Worm (Caenorhabditis elegans) whole organism, young adult: Measurements from ENCODE around the gene hpl-2.
A peak's percentile ranks its signal among the peaks of the same experiment; 100 is the strongest.

ENCODE experiments used
- B0035.1 ChIP-seq: sonication (generic microtip); optimal IDR thresholded peaks from 2 replicates; lab custom pipeline; 2016; ENCODE audit warnings: missing genetic modification characterization, mild to moderate bottlenecking, missing compliant biosample characterization, missing genotype, missing genetic modification reagents
- B0261.1 ChIP-seq: sonication (generic microtip); optimal IDR thresholded peaks from 2 replicates; lab custom pipeline; 2016; ENCODE audit warnings: mild to moderate bottlenecking, missing genetic modification characterization, moderate library complexity, missing compliant biosample characterization
- C06A6.2 ChIP-seq: fragments of 200-800 bp; sonication (Bioruptor generic); conservative IDR thresholded peaks from 2 replicates; pipeline ENCODE4 v1.3.6; 2022; ENCODE audit warnings: missing genetic modification characterization, missing compliant biosample characterization
- C17E4.6 ChIP-seq: fragments of 200-800 bp; sonication (Bioruptor generic); IDR thresholded peaks from 2 replicates; pipeline ENCODE4 v1.3.6; 2022; ENCODE audit warnings: missing genetic modification reagents, missing genetic modification characterization, missing compliant biosample characterization
- D2030.7 ChIP-seq: fragments of 200-800 bp; sonication (Bioruptor generic); IDR thresholded peaks from 2 replicates; pipeline ENCODE4 v1.3.6; 2022; ENCODE audit warnings: missing genetic modification reagents, missing genetic modification characterization, missing compliant biosample characterization
- F10E7.11 ChIP-seq: sonication (generic microtip); optimal IDR thresholded peaks from 2 replicates; lab custom pipeline; 2017; ENCODE audit warnings: mild to moderate bottlenecking, missing genetic modification characterization, moderate library complexity, missing compliant biosample characterization
- F33H1.4 ChIP-seq: fragments of 200-800 bp; sonication (Bioruptor generic); IDR thresholded peaks from 2 replicates; pipeline ENCODE4 v1.3.6; 2022; ENCODE audit warnings: missing genetic modification reagents, missing genetic modification characterization, missing compliant biosample characterization
- F37B4.10 ChIP-seq: fragments of 200-800 bp; sonication (Bioruptor generic); IDR thresholded peaks from 2 replicates; pipeline ENCODE4 v1.3.6; 2022; ENCODE audit warnings: missing genetic modification characterization, missing compliant biosample characterization
- F49E8.2 ChIP-seq: sonication (generic microtip); optimal IDR thresholded peaks from 3 replicates; lab custom pipeline; 2017; ENCODE audit warnings: missing genetic modification characterization, mild to moderate bottlenecking, missing compliant biosample characterization, antibody characterized with exemption, moderate library complexity; ENCODE audit not compliant: insufficient read depth
- F52B5.7 ChIP-seq: sonication (generic microtip); optimal IDR thresholded peaks from 2 replicates; lab custom pipeline; 2016; ENCODE audit warnings: mild to moderate bottlenecking, missing genetic modification characterization, missing compliant biosample characterization
- K11D2.4 ChIP-seq: fragments of 200-800 bp; sonication (Bioruptor generic); IDR thresholded peaks from 2 replicates; pipeline ENCODE4 v1.3.6; 2022; ENCODE audit warnings: missing genetic modification reagents, missing genetic modification characterization, missing compliant biosample characterization
- Y53F4B.3 ChIP-seq: fragments of 200-800 bp; sonication (Bioruptor generic); IDR thresholded peaks from 2 replicates; pipeline ENCODE4 v1.3.6; 2022; ENCODE audit warnings: missing genetic modification reagents, missing genetic modification characterization, missing compliant biosample characterization
- akir-1 ChIP-seq: fragments of 200-800 bp; sonication (Bioruptor generic); optimal IDR thresholded peaks from 2 replicates; lab custom pipeline; 2018; ENCODE audit warnings: mild to moderate bottlenecking, missing genetic modification characterization, moderate library complexity, missing compliant biosample characterization
- aptf-3 ChIP-seq: fragments of 200-800 bp; sonication (Bioruptor generic); IDR thresholded peaks from 2 replicates; pipeline ENCODE4 v1.3.6; 2022; ENCODE audit warnings: missing genetic modification characterization, missing compliant biosample characterization
- atf-7 ChIP-seq: sonication (generic microtip); optimal IDR thresholded peaks from 2 replicates; lab custom pipeline; 2017; ENCODE audit warnings: mild to moderate bottlenecking, missing genetic modification characterization, missing compliant biosample characterization
- attf-3 ChIP-seq: fragments of 200-800 bp; sonication (Bioruptor generic); conservative IDR thresholded peaks from 2 replicates; pipeline ENCODE4 v1.3.6; 2022; ENCODE audit warnings: missing genetic modification reagents, missing genetic modification characterization, missing compliant biosample characterization
- bed-1 ChIP-seq: fragments of 200-800 bp; sonication (Bioruptor generic); IDR thresholded peaks from 2 replicates; pipeline ENCODE4 v1.3.6; 2022; ENCODE audit warnings: missing genetic modification reagents, missing genetic modification characterization, missing compliant biosample characterization
- bed-2 ChIP-seq: fragments of 200-800 bp; sonication (Bioruptor generic); IDR thresholded peaks from 2 replicates; pipeline ENCODE4 v1.3.6; 2022; ENCODE audit warnings: missing genetic modification reagents, missing genetic modification characterization, missing compliant biosample characterization
- ccch-3 ChIP-seq: fragments of 200-800 bp; sonication (Bioruptor generic); optimal IDR thresholded peaks from 2 replicates; lab custom pipeline; 2018; ENCODE audit warnings: mild to moderate bottlenecking, missing genetic modification characterization, missing compliant biosample characterization
- ceh-27 ChIP-seq: fragments of 200-800 bp; sonication (Bioruptor generic); optimal IDR thresholded peaks from 2 replicates; lab custom pipeline; 2018; ENCODE audit warnings: mild to moderate bottlenecking, missing genetic modification characterization, moderate library complexity, missing compliant biosample characterization
- chd-7 ChIP-seq: sonication (generic microtip); optimal IDR thresholded peaks from 2 replicates; lab custom pipeline; 2016; ENCODE audit warnings: mild to moderate bottlenecking, missing genetic modification characterization, moderate library complexity, missing compliant biosample characterization
- efl-1 ChIP-seq: fragments of 150-350 bp; optimal IDR thresholded peaks from 2 replicates; lab custom pipeline; 2014; ENCODE audit warnings: missing biosample characterization, missing genetic modification reagents, missing genetic modification characterization
- egl-44 ChIP-seq: fragments of 200-800 bp; sonication (Bioruptor generic); IDR thresholded peaks from 2 replicates; pipeline ENCODE4 v1.3.6; 2022; ENCODE audit warnings: missing genetic modification reagents, missing genetic modification characterization, missing compliant biosample characterization
- ets-4 ChIP-seq: fragments of 200-800 bp; sonication (Bioruptor generic); optimal IDR thresholded peaks from 2 replicates; lab custom pipeline; 2018; ENCODE audit warnings: mild to moderate bottlenecking, missing genetic modification characterization, missing compliant biosample characterization
- gei-17 ChIP-seq: fragments of 200-800 bp; sonication (Bioruptor generic); optimal IDR thresholded peaks from 2 replicates; lab custom pipeline; 2018; ENCODE audit warnings: mild to moderate bottlenecking, missing genetic modification characterization, missing compliant biosample characterization
- hlh-12 ChIP-seq: sonication (generic microtip); optimal IDR thresholded peaks from 2 replicates; lab custom pipeline; 2016; ENCODE audit warnings: missing genetic modification characterization, missing compliant biosample characterization
- hlh-26 ChIP-seq: fragments of 200-800 bp; sonication (Bioruptor generic); conservative IDR thresholded peaks from 2 replicates; pipeline ENCODE4 v1.3.6; 2022; ENCODE audit warnings: missing genetic modification reagents, missing genetic modification characterization, missing compliant biosample characterization
- hmg-20 ChIP-seq: fragments of 200-800 bp; sonication (Bioruptor generic); IDR thresholded peaks from 2 replicates; pipeline ENCODE4 v1.3.6; 2022; ENCODE audit warnings: missing genetic modification reagents, missing genetic modification characterization, missing compliant biosample characterization
- lag-1 ChIP-seq: fragments of 200-800 bp; sonication (Bioruptor generic); IDR thresholded peaks from 2 replicates; pipeline ENCODE4 v1.3.6; 2022; ENCODE audit warnings: missing genetic modification reagents, missing genetic modification characterization, missing compliant biosample characterization
- let-526 ChIP-seq: fragments of 200-800 bp; sonication (Bioruptor generic); IDR thresholded peaks from 2 replicates; pipeline ENCODE4 v1.3.6; 2022; ENCODE audit warnings: missing genetic modification reagents, missing genetic modification characterization, missing compliant biosample characterization
- lin-35 ChIP-seq, 3 experiments: fragments of 150-350 bp in 2 of 3; sonication (generic microtip) in 1 of 3; optimal IDR thresholded peaks; 2 replicates each; lab custom pipeline; 2014 to 2018; ENCODE audit warnings: missing biosample characterization in 3 of 3, missing genetic modification characterization in 3 of 3, missing genetic modification reagents in 3 of 3
- lin-40 ChIP-seq: sonication (generic microtip); optimal IDR thresholded peaks from 2 replicates; lab custom pipeline; 2016; ENCODE audit warnings: missing genetic modification characterization, mild to moderate bottlenecking, missing compliant biosample characterization, missing genotype, missing genetic modification reagents
- lsl-1 ChIP-seq: fragments of 200-800 bp; sonication (Bioruptor generic); optimal IDR thresholded peaks from 2 replicates; lab custom pipeline; 2018; ENCODE audit warnings: mild to moderate bottlenecking, missing genetic modification characterization, moderate library complexity, missing compliant biosample characterization
- madf-8 ChIP-seq: fragments of 200-800 bp; sonication (Bioruptor generic); conservative IDR thresholded peaks from 2 replicates; pipeline ENCODE4 v1.3.6; 2022; ENCODE audit warnings: missing genetic modification reagents, missing genetic modification characterization, missing compliant biosample characterization
- mcd-1 ChIP-seq: fragments of 200-800 bp; sonication (Bioruptor generic); IDR thresholded peaks from 2 replicates; pipeline ENCODE4 v1.3.6; 2022; ENCODE audit warnings: missing genetic modification reagents, missing genetic modification characterization, missing compliant biosample characterization
- mxl-1 ChIP-seq: sonication (generic microtip); optimal IDR thresholded peaks from 2 replicates; lab custom pipeline; 2016; ENCODE audit warnings: missing genetic modification characterization, missing compliant biosample characterization
- nfya-1 ChIP-seq: sonication (generic microtip); optimal IDR thresholded peaks from 2 replicates; lab custom pipeline; 2017; ENCODE audit warnings: antibody characterized with exemption, missing compliant biosample characterization, missing genetic modification characterization, borderline replicate concordance; ENCODE audit not compliant: insufficient read depth
- nfyb-1 ChIP-seq: fragments of 200-800 bp; sonication (Bioruptor generic); IDR thresholded peaks from 2 replicates; pipeline ENCODE4 v1.3.6; 2022; ENCODE audit warnings: missing genetic modification reagents, missing genetic modification characterization, missing compliant biosample characterization
- pbrm-1 ChIP-seq: fragments of 200-800 bp; sonication (Bioruptor generic); IDR thresholded peaks from 2 replicates; pipeline ENCODE4 v1.3.6; 2022; ENCODE audit warnings: missing genetic modification reagents, missing genetic modification characterization, missing compliant biosample characterization
- pha-4 ChIP-seq: fragments of 150-350 bp; sonication (generic microtip); optimal IDR thresholded peaks from 2 replicates; lab custom pipeline; 2014; ENCODE audit warnings: missing biosample characterization, missing genetic modification reagents, missing genetic modification characterization
- rpc-1 ChIP-seq, 2 experiments: fragments of 150-350 bp in 1 of 2; sonication (generic microtip) in 1 of 2; optimal IDR thresholded peaks; 2 replicates each; lab custom pipeline; 2014 to 2018; ENCODE audit warnings: missing biosample characterization in 1 of 2, missing genetic modification characterization in 1 of 2, missing genetic modification reagents in 1 of 2, missing genotype in 1 of 2
- sea-2 ChIP-seq: fragments of 200-800 bp; sonication (Bioruptor generic); IDR thresholded peaks from 2 replicates; pipeline ENCODE4 v1.3.6; 2022; ENCODE audit warnings: missing genetic modification characterization, missing compliant biosample characterization
- snpc-1.3 ChIP-seq: sonication (generic microtip); optimal IDR thresholded peaks from 2 replicates; lab custom pipeline; 2017; ENCODE audit warnings: missing genetic modification characterization, mild to moderate bottlenecking, missing compliant biosample characterization, antibody characterized with exemption, moderate library complexity, missing genotype, missing genetic modification reagents; ENCODE audit not compliant: insufficient read depth
- snpc-3.4 ChIP-seq: sonication (generic microtip); optimal IDR thresholded peaks from 2 replicates; lab custom pipeline; 2017; ENCODE audit warnings: missing genetic modification characterization, mild to moderate bottlenecking, missing compliant biosample characterization, antibody characterized with exemption, moderate library complexity, missing genotype, missing genetic modification reagents
- somi-1 ChIP-seq: fragments of 200-800 bp; sonication (Bioruptor generic); optimal IDR thresholded peaks from 2 replicates; lab custom pipeline; 2018; ENCODE audit warnings: mild to moderate bottlenecking, missing genetic modification characterization, missing compliant biosample characterization
- sptf-2 ChIP-seq: fragments of 200-800 bp; sonication (Bioruptor generic); optimal IDR thresholded peaks from 2 replicates; lab custom pipeline; 2018; ENCODE audit warnings: mild to moderate bottlenecking, missing genetic modification characterization, missing compliant biosample characterization
- tlf-1 ChIP-seq: fragments of 200-800 bp; sonication (Bioruptor generic); optimal IDR thresholded peaks from 2 replicates; lab custom pipeline; 2018; ENCODE audit warnings: mild to moderate bottlenecking, missing genetic modification characterization, missing compliant biosample characterization
- zim-3 ChIP-seq: sonication (generic microtip); optimal IDR thresholded peaks from 2 replicates; lab custom pipeline; 2017; ENCODE audit warnings: mild to moderate bottlenecking, missing genetic modification characterization, moderate library complexity, missing compliant biosample characterization

Gene hpl-2

ce11 chrIII:10720170-10720569 is 35.2 kb downstream of the hpl-2 start (continued):
- peak; percentile 72 for TF ChIP-seq ceh-27 (GFP tag; lab: Kevin White, UChicago)
- no peak for TF ChIP-seq hmg-20 (GFP tag; lab: Robert Waterston, UW)
- no peak for TF ChIP-seq aptf-3 (GFP tag; lab: Robert Waterston, UW)
- peak; percentile 68; the same call in 1 of the 2 replicates for TF ChIP-seq C06A6.2 (GFP tag; lab: Robert Waterston, UW)
- TF ChIP-seq atf-7 (tag; lab: Kevin White, UChicago) = peak; percentile 80
- TF ChIP-seq mcd-1 (GFP tag; lab: Robert Waterston, UW) = peak; percentile 72
- TF ChIP-seq K11D2.4 (GFP tag; lab: Robert Waterston, UW) = peak; percentile 71; the same call in 1 of the 2 replicates
- TF ChIP-seq lsl-1 (GFP tag; lab: Kevin White, UChicago) = peak; percentile 36
- no peak for TF ChIP-seq F37B4.10 (GFP tag; lab: Robert Waterston, UW)
- TF ChIP-seq Y53F4B.3 (GFP tag; lab: Robert Waterston, UW) = no peak
- no peak for TF ChIP-seq nfya-1
- no peak for TF ChIP-seq akir-1 (GFP tag; lab: Kevin White, UChicago)
- peak; percentile 59; the same call in 1 of the 2 replicates for TF ChIP-seq egl-44 (GFP tag; lab: Robert Waterston, UW)
- TF ChIP-seq attf-3 = no peak
- TF ChIP-seq lag-1 = no peak
- TF ChIP-seq sea-2 = no peak
- no peak for TF ChIP-seq pha-4 (tag; lab: Kevin White, UChicago)
- peak; percentile 83 for TF ChIP-seq chd-7
- TF ChIP-seq lin-40 = peak; percentile 79
- TF ChIP-seq D2030.7 = no peak
- peak in 1 of 3 experiments; percentile 63 for TF ChIP-seq lin-35 (GFP tag; optimal IDR thresholded peaks at IDR 0.05; lab: Kevin White, UChicago)
- no peak for TF ChIP-seq let-526 (GFP tag; lab: Robert Waterston, UW)
- no peak for TF ChIP-seq rpc-1 (optimal IDR thresholded peaks at IDR 0.05; lab: Kevin White, UChicago)
- TF ChIP-seq rpc-1 (tag; optimal IDR thresholded peaks at IDR 0.05; lab: Kevin White, UChicago) = no peak
- no peak for TF ChIP-seq mxl-1 (tag; lab: Kevin White, UChicago)
- TF ChIP-seq F33H1.4 = no peak; the same call in 1 of the 2 replicates
- TF ChIP-seq somi-1 = peak; percentile 83
- peak; percentile 37 for TF ChIP-seq gei-17 (GFP tag; lab: Kevin White, UChicago)
- TF ChIP-seq zim-3 (tag; lab: Kevin White, UChicago) = no peak
- no peak for TF ChIP-seq hlh-12 (tag; lab: Kevin White, UChicago)
- TF ChIP-seq ets-4 = peak; percentile 8
- no peak for TF ChIP-seq B0261.1 (tag; lab: Kevin White, UChicago)
- no peak for TF ChIP-seq snpc-1.3 (tag; lab: Kevin White, UChicago)
- peak; percentile 86 for TF ChIP-seq nfyb-1 (GFP tag; lab: Robert Waterston, UW)
- no peak for TF ChIP-seq sptf-2 (GFP tag; lab: Kevin White, UChicago)
- peak; percentile 17 for TF ChIP-seq efl-1 (GFP tag; lab: Kevin White, UChicago)
- TF ChIP-seq snpc-3.4 (tag; lab: Kevin White, UChicago) = no peak
- TF ChIP-seq madf-8 (GFP tag; lab: Robert Waterston, UW) = no peak
- no peak for TF ChIP-seq B0035.1 (tag; lab: Kevin White, UChicago)
- no peak for TF ChIP-seq F10E7.11 (tag; lab: Kevin White, UChicago)
- no peak for TF ChIP-seq bed-2 (GFP tag; lab: Robert Waterston, UW)
- peak; percentile 18 for TF ChIP-seq F52B5.7
- no peak for TF ChIP-seq hlh-26 (GFP tag; lab: Robert Waterston, UW)
- peak; percentile 57 for TF ChIP-seq tlf-1 (GFP tag; lab: Kevin White, UChicago)
- no peak for TF ChIP-seq F49E8.2
- peak; percentile 79 for TF ChIP-seq pbrm-1
- TF ChIP-seq C17E4.6 (GFP tag; lab: Robert Waterston, UW) = no peak
- no peak for TF ChIP-seq ccch-3 (GFP tag; lab: Kevin White, UChicago)
- TF ChIP-seq bed-1 (GFP tag; lab: Robert Waterston, UW) = no peak
